Fruit fly (Drosophila melanogaster) whole organism, adult: ENCODE data around the gene lin-28.

Source experiments
- CG11617 ChIP-seq: fragments of 200-800 bp; sonication (Bioruptor generic); optimal IDR thresholded peaks from 2 replicates; lab custom pipeline; 2017; ENCODE audit warnings: mild to moderate bottlenecking, missing biosample characterization, missing genetic modification reagents, missing genetic modification characterization
- CG12768 ChIP-seq: fragments of 200-800 bp; sonication (Bioruptor generic); optimal IDR thresholded peaks from 2 replicates; lab custom pipeline; 2017; ENCODE audit warnings: missing biosample characterization, missing genetic modification characterization, mild to moderate bottlenecking, moderate library complexity, missing genetic modification reagents
- CG14711 ChIP-seq: fragments of 200-800 bp; sonication (Bioruptor generic); optimal IDR thresholded peaks from 2 replicates; lab custom pipeline; 2018; ENCODE audit warnings: missing biosample characterization, mild to moderate bottlenecking, missing genetic modification characterization, moderate library complexity
- CG1620 ChIP-seq: fragments of 200-800 bp; sonication (Bioruptor generic); optimal IDR thresholded peaks from 2 replicates; lab custom pipeline; 2016; ENCODE audit warnings: missing biosample characterization, missing genetic modification characterization
- CG33017 ChIP-seq: fragments of 200-800 bp; sonication (Bioruptor generic); optimal IDR thresholded peaks from 2 replicates; lab custom pipeline; 2018; ENCODE audit warnings: missing biosample characterization, mild to moderate bottlenecking, missing genetic modification characterization, moderate library complexity
- CG5204 ChIP-seq: fragments of 200-800 bp; sonication (Bioruptor generic); optimal IDR thresholded peaks from 2 replicates; lab custom pipeline; 2016; ENCODE audit warnings: missing biosample characterization, missing genetic modification characterization
- CG7045 ChIP-seq: fragments of 200-800 bp; sonication (Bioruptor generic); optimal IDR thresholded peaks from 2 replicates; lab custom pipeline; 2017; ENCODE audit warnings: missing biosample characterization, mild to moderate bottlenecking, missing genetic modification characterization
- CG7101 ChIP-seq: fragments of 200-800 bp; sonication (Bioruptor generic); optimal IDR thresholded peaks from 2 replicates; lab custom pipeline; 2018; ENCODE audit warnings: missing biosample characterization, mild to moderate bottlenecking, missing genetic modification characterization, moderate library complexity
- Clk ChIP-seq: fragments of 200-800 bp; sonication (Bioruptor generic); optimal IDR thresholded peaks from 2 replicates; lab custom pipeline; 2017; ENCODE audit warnings: missing biosample characterization, missing genetic modification characterization
- Crg-1 ChIP-seq: fragments of 200-800 bp; sonication (Bioruptor generic); optimal IDR thresholded peaks from 2 replicates; lab custom pipeline; 2016; ENCODE audit warnings: missing biosample characterization, missing genetic modification characterization
- Hr96 ChIP-seq: fragments of 200-800 bp; sonication (Bioruptor generic); optimal IDR thresholded peaks from 2 replicates; lab custom pipeline; 2016; ENCODE audit warnings: missing biosample characterization, missing genetic modification characterization
- Mnt ChIP-seq: fragments of 200-800 bp; sonication (Bioruptor generic); optimal IDR thresholded peaks from 2 replicates; lab custom pipeline; 2016; ENCODE audit warnings: missing biosample characterization, mild to moderate bottlenecking, missing genetic modification characterization
- bab1 ChIP-seq: fragments of 200-800 bp; sonication (Bioruptor generic); optimal IDR thresholded peaks from 3 replicates; lab custom pipeline; 2019; ENCODE audit warnings: missing biosample characterization, mild to moderate bottlenecking, missing genetic modification characterization, moderate library complexity
- cic ChIP-seq: fragments of 200-800 bp; sonication (Bioruptor generic); optimal IDR thresholded peaks from 2 replicates; lab custom pipeline; 2017; ENCODE audit warnings: missing biosample characterization, mild to moderate bottlenecking, missing genetic modification characterization, moderate library complexity
- cnc ChIP-seq, 2 experiments: fragments of >200 bp; optimal IDR thresholded peaks; 2 replicates each; lab custom pipeline; 2017
- kay ChIP-seq: fragments of 200-800 bp; sonication (Bioruptor generic); peaks from one replicate; lab custom pipeline; 2016; ENCODE audit warnings: missing biosample characterization, missing genetic modification characterization, borderline replicate concordance
- ovo ChIP-seq: fragments of 200-800 bp; sonication (Bioruptor generic); optimal IDR thresholded peaks from 2 replicates; lab custom pipeline; 2016; ENCODE audit warnings: missing biosample characterization, missing genetic modification characterization
- pad ChIP-seq: fragments of 200-800 bp; sonication (Bioruptor generic); optimal IDR thresholded peaks from 3 replicates; lab custom pipeline; 2017; ENCODE audit warnings: missing biosample characterization, missing genetic modification characterization, mild to moderate bottlenecking, moderate library complexity, missing genetic modification reagents
- tj ChIP-seq: fragments of 200-800 bp; sonication (Bioruptor generic); optimal IDR thresholded peaks from 3 replicates; lab custom pipeline; 2017; ENCODE audit warnings: missing biosample characterization, mild to moderate bottlenecking, missing genetic modification characterization, moderate library complexity
- toe ChIP-seq: fragments of 200-800 bp; sonication (Bioruptor generic); optimal IDR thresholded peaks from 2 replicates; lab custom pipeline; 2016; ENCODE audit warnings: missing biosample characterization, missing genetic modification characterization

The lin-28 gene

DNA sequence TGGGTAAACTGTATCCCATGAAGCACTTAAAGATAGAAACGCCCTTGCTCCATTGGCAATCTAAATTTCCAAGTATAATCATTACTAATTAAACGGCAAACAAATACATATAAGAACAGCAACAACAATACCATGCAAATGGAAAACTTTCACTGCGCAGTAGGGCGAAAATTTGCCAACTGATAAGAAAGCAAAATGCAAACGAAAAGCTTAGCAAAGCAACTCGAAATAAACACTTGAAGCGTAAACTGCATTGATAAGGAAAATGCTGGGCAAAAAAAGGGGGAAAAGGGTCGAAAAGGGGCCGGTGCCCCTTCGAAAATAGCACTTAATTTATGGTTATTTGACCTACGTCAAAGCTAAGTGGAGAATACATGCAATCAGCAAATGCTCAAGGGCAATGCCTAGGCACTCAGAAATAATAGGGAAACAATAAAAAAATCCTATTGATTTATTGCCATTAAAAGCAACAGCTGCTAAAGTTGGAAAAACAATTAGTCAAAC is 15.9 kb upstream of the lin-28 start:
- TF ChIP-seq cic (GFP tag; lab: Kevin White, UChicago) (peak; percentile 87), CG12768 (GFP tag; lab: Kevin White, UChicago) (no peak), Mnt (GFP tag; lab: Kevin White, UChicago) (peak; percentile 46), CG7045 (GFP tag; lab: Kevin White, UChicago) (peak; percentile 28), CG14711 (no peak), toe (GFP tag; lab: Kevin White, UChicago) (no peak), bab1 (GFP tag; lab: Kevin White, UChicago) (no peak), CG7101 (tag; lab: Kevin White, UChicago) (peak; percentile 16), CG33017 (tag; lab: Kevin White, UChicago) (peak; percentile 54), CG5204 (GFP tag; lab: Kevin White, UChicago) (no peak), kay (GFP tag; lab: Kevin White, UChicago) (peak; percentile 93), tj (peak; percentile 54), pad (peak; percentile 50)

DNA sequence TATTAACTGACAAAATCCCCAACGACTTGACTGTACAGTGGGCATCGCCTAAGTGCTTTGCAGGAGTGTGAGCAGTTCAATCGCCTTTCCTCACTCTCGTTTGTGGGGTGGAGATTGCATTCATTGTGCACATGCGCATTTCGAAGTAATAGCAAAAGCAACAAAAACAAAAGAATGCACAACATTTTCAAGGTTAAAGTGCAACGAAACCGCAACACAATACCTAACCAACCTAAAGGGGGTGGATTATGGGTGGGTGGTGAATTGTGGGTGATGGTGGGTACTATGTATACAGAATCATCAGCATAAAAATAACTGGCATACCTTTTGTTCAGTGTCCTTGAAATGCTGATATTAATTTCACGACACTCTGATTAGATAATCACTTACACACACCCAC is 15.0 kb upstream of the lin-28 start:
- TF ChIP-seq ovo (GFP tag; lab: Kevin White, UChicago) (no peak), CG12768 (GFP tag; lab: Kevin White, UChicago) (peak; percentile 23), CG7045 (GFP tag; lab: Kevin White, UChicago) (peak; percentile 54), CG33017 (tag; lab: Kevin White, UChicago) (peak; percentile 36)

DNA sequence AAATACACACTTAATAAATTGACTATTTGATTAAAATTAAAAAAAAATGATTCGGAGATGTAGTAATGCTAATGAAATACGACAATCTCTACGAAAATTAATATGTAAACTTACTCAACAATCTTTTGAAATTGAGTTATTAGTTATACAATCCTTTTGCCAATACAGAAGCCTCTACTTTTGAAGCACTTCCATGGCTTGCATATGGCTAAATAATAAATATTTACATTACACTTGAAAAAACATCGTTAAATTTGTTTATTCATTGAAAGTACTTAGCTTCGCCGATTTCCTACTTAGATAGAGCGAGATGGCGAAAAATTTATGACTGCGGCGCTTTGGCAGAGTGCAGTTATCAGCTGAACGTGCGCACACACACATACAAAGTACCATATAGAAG is 13.8 kb upstream of the lin-28 start:
- peak; percentile 29 for TF ChIP-seq CG12768 (GFP tag; lab: Kevin White, UChicago)
- no peak for TF ChIP-seq Hr96 (GFP tag; lab: Kevin White, UChicago)
- TF ChIP-seq bab1 (GFP tag; lab: Kevin White, UChicago) = no peak
- TF ChIP-seq tj = no peak
- peak; percentile 93 for TF ChIP-seq kay (GFP tag; lab: Kevin White, UChicago)
- TF ChIP-seq CG33017 (tag; lab: Kevin White, UChicago) = peak; percentile 18
- no peak for TF ChIP-seq Mnt (GFP tag; lab: Kevin White, UChicago)
- TF ChIP-seq CG7101 (tag; lab: Kevin White, UChicago) = peak; percentile 15

DNA sequence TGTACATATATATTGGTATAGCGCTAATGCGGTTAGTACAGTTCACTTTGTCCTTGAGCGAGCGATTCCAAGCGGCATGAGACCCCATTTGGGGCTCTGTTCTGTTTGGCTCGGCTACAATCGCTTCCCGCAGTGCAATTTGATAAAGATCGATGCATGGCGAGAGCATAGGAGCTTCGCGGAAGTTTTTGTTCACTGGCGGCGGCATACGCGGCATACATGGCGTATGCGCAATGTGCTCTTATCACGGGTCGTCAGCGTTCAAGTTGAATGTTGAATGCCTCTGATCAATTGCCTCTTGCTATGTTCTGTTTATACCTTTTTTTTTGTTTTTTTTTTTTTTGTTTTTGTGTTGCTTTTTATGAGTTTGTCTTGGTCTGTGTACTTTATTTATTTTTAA is 13.4 kb upstream of the lin-28 start:
- peak; percentile 44 for TF ChIP-seq kay (GFP tag; lab: Kevin White, UChicago)
- no peak for TF ChIP-seq CG12768 (GFP tag; lab: Kevin White, UChicago)

DNA sequence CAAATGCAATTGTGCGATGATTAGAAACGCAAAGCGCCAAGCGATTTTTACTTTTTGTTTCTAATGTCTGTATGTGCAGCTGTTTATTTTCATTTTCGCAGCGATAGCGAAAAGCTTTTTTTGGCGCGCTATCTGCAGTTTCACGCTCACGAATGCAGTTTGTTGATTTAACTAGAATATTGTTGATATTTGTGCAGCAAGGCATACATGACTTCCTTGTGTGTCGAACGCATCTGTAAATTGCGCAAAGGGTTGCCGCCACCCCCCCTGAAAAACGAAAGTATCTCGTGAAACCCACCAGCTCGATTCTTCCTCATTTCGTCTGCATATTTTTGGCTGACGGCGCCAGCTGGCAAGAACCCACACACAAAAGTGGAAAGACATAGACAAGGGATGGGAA is 12.9 kb upstream of the lin-28 start:
- TF ChIP-seq cic (GFP tag; lab: Kevin White, UChicago) (peak; percentile 39), Crg-1 (GFP tag; lab: Kevin White, UChicago) (no peak), CG1620 (GFP tag; lab: Kevin White, UChicago) (no peak), CG7045 (GFP tag; lab: Kevin White, UChicago) (peak; percentile 49), CG5204 (GFP tag; lab: Kevin White, UChicago) (no peak), bab1 (GFP tag; lab: Kevin White, UChicago) (no peak), CG11617 (GFP tag; lab: Kevin White, UChicago) (peak; percentile 48), cnc (optimal IDR thresholded peaks at IDR 0.05; lab: Kevin White, UChicago) (no peak), pad (no peak), tj (peak; percentile 22), toe (GFP tag; lab: Kevin White, UChicago) (peak; percentile 31), CG14711 (no peak), CG12768 (GFP tag; lab: Kevin White, UChicago) (peak; percentile 56), kay (GFP tag; lab: Kevin White, UChicago) (peak; percentile 74), Mnt (GFP tag; lab: Kevin White, UChicago) (peak; percentile 31), ovo (GFP tag; lab: Kevin White, UChicago) (peak; percentile 54), Hr96 (GFP tag; lab: Kevin White, UChicago) (peak; percentile 59), CG33017 (tag; lab: Kevin White, UChicago) (peak; percentile 34), Clk (GFP tag; lab: Kevin White, UChicago) (no peak), CG7101 (tag; lab: Kevin White, UChicago) (peak; percentile 60)

DNA sequence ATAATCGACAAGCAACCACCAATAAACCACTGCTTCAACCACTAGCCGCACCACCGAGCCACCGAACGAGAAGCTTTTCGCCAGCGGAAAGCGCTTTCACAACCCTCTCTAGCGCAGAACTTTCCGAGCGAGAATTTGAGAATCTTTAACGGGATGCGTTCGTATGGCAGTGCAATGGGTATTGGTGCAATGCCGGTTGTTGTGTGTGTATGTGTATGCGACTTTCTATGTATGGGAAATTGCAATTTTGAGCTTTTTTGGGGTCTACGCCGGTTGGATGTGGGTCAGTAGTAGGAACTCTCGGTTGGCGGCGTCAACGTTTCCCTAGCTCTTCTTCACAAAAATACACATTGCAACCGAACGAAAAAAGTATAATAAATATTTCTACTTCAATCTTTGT is 11.6 kb upstream of the lin-28 start:
- TF ChIP-seq CG5204 (GFP tag; lab: Kevin White, UChicago) (no peak), CG7045 (GFP tag; lab: Kevin White, UChicago) (peak; percentile 43), Mnt (GFP tag; lab: Kevin White, UChicago) (peak; percentile 42), CG1620 (GFP tag; lab: Kevin White, UChicago) (no peak), CG33017 (tag; lab: Kevin White, UChicago) (no peak), Crg-1 (GFP tag; lab: Kevin White, UChicago) (no peak), bab1 (GFP tag; lab: Kevin White, UChicago) (no peak), cic (GFP tag; lab: Kevin White, UChicago) (peak; percentile 89), Hr96 (GFP tag; lab: Kevin White, UChicago) (no peak), kay (GFP tag; lab: Kevin White, UChicago) (peak; percentile 81), CG12768 (GFP tag; lab: Kevin White, UChicago) (peak; percentile 78), tj (no peak), CG11617 (GFP tag; lab: Kevin White, UChicago) (no peak), toe (GFP tag; lab: Kevin White, UChicago) (no peak), CG7101 (tag; lab: Kevin White, UChicago) (peak; percentile 25), Clk (GFP tag; lab: Kevin White, UChicago) (no peak), pad (no peak), CG14711 (no peak)
